Fruit fly (Drosophila melanogaster): ENCODE data around the gene Nepl19.

Nepl19 gene

dm6 chr3R:28859058-28859526 is 20.8 kb downstream of the Nepl19 start, which contains the start of gene Inx3 (continued):
- TF ChIP-seq otp (GFP tag; IDR thresholded peaks at IDR 0.05) (peak; percentile 67; the same call in 1 of the 3 replicates), ewg (GFP tag; optimal IDR thresholded peaks at IDR 0.05) (no peak), pfk (GFP tag; optimal IDR thresholded peaks at IDR 0.05) (no peak), CHES-1-like (GFP tag; optimal IDR thresholded peaks at IDR 0.05) (no peak), CG10462 (GFP tag; optimal IDR thresholded peaks at IDR 0.05) (no peak), Dad (GFP tag; optimal IDR thresholded peaks at IDR 0.05) (no peak), Atf6 (GFP tag; IDR thresholded peaks at IDR 0.05) (no peak), run (tag; optimal IDR thresholded peaks at IDR 0.05) (no peak), CG32767 (GFP tag; IDR thresholded peaks at IDR 0.05) (no peak), CG18599 (GFP tag; optimal IDR thresholded peaks at IDR 0.05) (no peak), gcm (GFP tag; optimal IDR thresholded peaks at IDR 0.05) (peak; percentile 60), CG10431 (GFP tag; optimal IDR thresholded peaks at IDR 0.05) (peak; percentile 6), mam (GFP tag; optimal IDR thresholded peaks at IDR 0.05) (no peak), Xrp1 (GFP tag; IDR thresholded peaks at IDR 0.05) (no peak), NC2β (GFP tag; optimal IDR thresholded peaks at IDR 0.05) (peak; percentile 2), CG10565 (GFP tag; optimal IDR thresholded peaks at IDR 0.05) (no peak), CG10543 (GFP tag; optimal IDR thresholded peaks at IDR 0.05) (peak; percentile 38), croc (GFP tag; conservative IDR thresholded peaks at IDR 0.05) (no peak), ap (GFP tag; IDR thresholded peaks at IDR 0.05) (no peak), CG3065 (GFP tag; optimal IDR thresholded peaks at IDR 0.05) (no peak), Bdp1 (GFP tag; optimal IDR thresholded peaks at IDR 0.05) (no peak), CG2120 (GFP tag; optimal IDR thresholded peaks at IDR 0.05) (no peak), lola (GFP tag; optimal IDR thresholded peaks at IDR 0.05) (no peak), bab2 (GFP tag; optimal IDR thresholded peaks at IDR 0.05) (no peak), CG16779 (GFP tag; IDR thresholded peaks at IDR 0.05) (no peak), al (GFP tag; IDR thresholded peaks at IDR 0.05) (no peak), hkb (optimal IDR thresholded peaks at IDR 0.05) (no peak), hkb (GFP tag; IDR thresholded peaks at IDR 0.05) (0 out of 2 replicates have a peak, but pooled peaks have one; percentile 10), HLH54F (GFP tag; optimal IDR thresholded peaks at IDR 0.05) (no peak), Sox102F (GFP tag; optimal IDR thresholded peaks at IDR 0.05) (no peak), emc (GFP tag; optimal IDR thresholded peaks at IDR 0.05) (no peak), Mad (GFP tag; optimal IDR thresholded peaks at IDR 0.05) (no peak), CG4360 (GFP tag; IDR thresholded peaks at IDR 0.05) (no peak), NfI (GFP tag; optimal IDR thresholded peaks at IDR 0.05) (no peak), CG11456 (GFP tag; IDR thresholded peaks at IDR 0.05) (no peak), CG34376 (GFP tag; optimal IDR thresholded peaks at IDR 0.05) (peak; percentile 17), hb (GFP tag; IDR thresholded peaks at IDR 0.05; ENCODE audit: partially characterized antibody) (no peak), fd64A (GFP tag; optimal IDR thresholded peaks at IDR 0.05) (no peak), CG15269 (tag; optimal IDR thresholded peaks at IDR 0.05) (no peak), Bteb2 (GFP tag; optimal IDR thresholded peaks at IDR 0.05) (no peak), Ets65A (GFP tag) (no peak), MTF-1 (GFP tag; optimal IDR thresholded peaks at IDR 0.05; ENCODE audit: borderline replicate concordance) (peak; percentile 22), CG18619 (GFP tag; optimal IDR thresholded peaks at IDR 0.05) (no peak), CG12104 (GFP tag; optimal IDR thresholded peaks at IDR 0.05) (no peak), C15 (GFP tag; IDR thresholded peaks at IDR 0.05) (no peak), ERR (GFP tag; optimal IDR thresholded peaks at IDR 0.05) (no peak), Myb (GFP tag; optimal IDR thresholded peaks at IDR 0.05) (no peak), shn (GFP tag; optimal IDR thresholded peaks at IDR 0.05) (no peak), CG8478 (optimal IDR thresholded peaks at IDR 0.05) (no peak), CG10267 (tag; optimal IDR thresholded peaks at IDR 0.05) (no peak), YL-1 (GFP tag; optimal IDR thresholded peaks at IDR 0.05) (no peak), CG7357 (GFP tag; IDR thresholded peaks at IDR 0.05) (no peak), CG4424 (GFP tag; optimal IDR thresholded peaks at IDR 0.05) (no peak)

Measured in whole organism, embryonic.